Worm (Caenorhabditis elegans): ENCODE data around the gene sumv-2.

The sumv-2 gene

ce11 chrV:4674506-4674905 lies 57.1 kb downstream of the sumv-2 start, which contains the start of gene K03B4.8:
K03B4.8 (minus strand) TSS chrV:4674606.
- TF ChIP-seq unc-39 (tag; optimal IDR thresholded peaks at IDR 0.05) (no peak), crh-2 (tag; optimal IDR thresholded peaks at IDR 0.05) (no peak), mab-5 (tag; optimal IDR thresholded peaks at IDR 0.05) (no peak), nhr-77 (tag; optimal IDR thresholded peaks at IDR 0.05) (no peak), ama-1 (optimal IDR thresholded peaks at IDR 0.05) (no peak), egl-27 (tag; optimal IDR thresholded peaks at IDR 0.05) (no peak), alr-1 (tag; optimal IDR thresholded peaks at IDR 0.05) (no peak), nhr-25 (tag; optimal IDR thresholded peaks at IDR 0.05) (no peak), elt-3 (tag; optimal IDR thresholded peaks at IDR 0.05) (no peak), nhr-12 (tag; optimal IDR thresholded peaks at IDR 0.05) (no peak), peb-1 (tag; optimal IDR thresholded peaks at IDR 0.05) (no peak), sem-4 (tag; optimal IDR thresholded peaks at IDR 0.05) (no peak), ztf-4 (tag; optimal IDR thresholded peaks at IDR 0.05) (no peak), lin-39 (tag; optimal IDR thresholded peaks at IDR 0.05) (no peak), nhr-237 (tag; optimal IDR thresholded peaks at IDR 0.05) (no peak), dmd-4 (tag; optimal IDR thresholded peaks at IDR 0.05) (no peak), lin-13 (GFP tag; optimal IDR thresholded peaks at IDR 0.05) (no peak)

- TF ChIP-seq F13H6.1 (tag; optimal IDR thresholded peaks at IDR 0.05) (no peak), ztf-11 (tag; optimal IDR thresholded peaks at IDR 0.05) (no peak), lin-39 (tag; optimal IDR thresholded peaks at IDR 0.05) (no peak)
These were observed 58.7 kb downstream of the sumv-2 start, which contains the start of gene K03B4.6 for ce11 chrV:4676092-4676491. K03B4.6 (minus strand) TSS chrV:4676192.

ce11 chrV:4676812-4677211 lies 59.5 kb downstream of the sumv-2 start:
- TF ChIP-seq ztf-11 (tag; optimal IDR thresholded peaks at IDR 0.05) (no peak), elt-3 (tag; optimal IDR thresholded peaks at IDR 0.05) (no peak), fos-1 (tag; optimal IDR thresholded peaks at IDR 0.05) (no peak), peb-1 (tag; optimal IDR thresholded peaks at IDR 0.05) (no peak), ceh-82 (tag; optimal IDR thresholded peaks at IDR 0.05) (no peak), nhr-11 (tag; optimal IDR thresholded peaks at IDR 0.05) (no peak), egl-27 (tag; optimal IDR thresholded peaks at IDR 0.05) (no peak), lin-11 (tag; optimal IDR thresholded peaks at IDR 0.05) (no peak), unc-62 (GFP tag; optimal IDR thresholded peaks at IDR 0.05) (no peak), nhr-25 (tag; optimal IDR thresholded peaks at IDR 0.05) (no peak), nhr-21 (tag; optimal IDR thresholded peaks at IDR 0.05) (no peak), blmp-1 (tag; optimal IDR thresholded peaks at IDR 0.05; ENCODE audit: insufficient read depth) (no peak), mab-5 (tag; optimal IDR thresholded peaks at IDR 0.05) (no peak), ceh-16 (tag; optimal IDR thresholded peaks at IDR 0.05) (no peak), dmd-4 (tag; optimal IDR thresholded peaks at IDR 0.05) (no peak), F13H6.1 (tag; optimal IDR thresholded peaks at IDR 0.05) (no peak), lin-39 (tag; optimal IDR thresholded peaks at IDR 0.05) (no peak), lin-13 (GFP tag; optimal IDR thresholded peaks at IDR 0.05) (no peak), nhr-6 (tag; optimal IDR thresholded peaks at IDR 0.05) (no peak), Y55F3AM.14 (GFP tag; optimal IDR thresholded peaks at IDR 0.05) (no peak)

Measured in whole organism, L2 larva.